Worm (Caenorhabditis elegans): ENCODE measurements around the gene C35B1.3.
"Not testable (repeated sequence)": the region's sequence is repeated elsewhere in the genome, so short reads cannot be mapped to it uniquely, and the experiment has no call there.

C35B1.3 gene

DNA sequence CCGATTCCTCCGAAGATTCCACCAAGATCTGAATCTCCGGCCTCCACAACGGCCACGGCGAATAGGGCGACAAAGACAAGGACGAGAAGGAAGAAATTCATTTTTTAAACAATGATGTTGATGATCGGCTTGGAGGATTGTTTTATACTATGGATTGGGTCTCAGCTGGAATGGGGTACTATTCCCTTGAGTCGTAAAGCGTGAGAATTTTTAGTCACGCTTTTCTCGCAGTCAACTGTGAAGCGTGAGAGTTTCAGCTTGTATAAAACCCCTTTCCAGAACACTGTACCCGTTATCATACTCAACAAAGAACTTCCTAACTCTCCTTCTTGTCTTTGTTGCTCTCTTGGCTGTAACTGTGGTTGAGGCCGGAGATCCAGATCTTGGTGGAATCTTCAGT lies 33.6 kb downstream of the C35B1.3 start, which contains the start of gene F49F1.15:
F49F1.15 (minus strand) TSS at position 101 of the 400 bp plus-strand sequence.
- no peak for TF ChIP-seq unc-62 (GFP tag; optimal IDR thresholded peaks at IDR 0.05)

DNA sequence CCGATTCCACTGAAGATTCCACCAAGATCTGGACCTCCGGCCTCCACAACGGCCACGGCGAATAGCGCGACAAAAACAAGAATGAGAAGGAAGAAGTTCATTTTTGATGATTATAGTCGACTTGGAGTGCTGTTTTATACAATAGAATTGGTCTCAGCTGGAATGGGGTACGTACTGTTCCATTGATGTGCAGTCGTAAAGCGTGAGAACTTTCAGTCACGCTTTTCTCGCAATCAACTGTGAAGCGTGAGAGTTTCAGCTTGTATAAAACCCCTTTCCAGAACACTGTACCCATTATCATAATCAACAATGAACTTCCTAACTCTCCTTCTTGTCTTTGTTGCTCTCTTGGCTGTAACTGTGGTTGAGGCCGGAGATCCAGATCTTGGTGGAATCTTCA lies 34.7 kb downstream of the C35B1.3 start, which contains the start of the genes F49F1.4 and F49F1.2:
F49F1.4 (minus strand) TSS at position 101 of the 400 bp plus-strand sequence.
F49F1.2 (plus strand) TSS at position 310 of the 400 bp plus-strand sequence.
- TF ChIP-seq unc-62 (GFP tag; optimal IDR thresholded peaks at IDR 0.05): no peak

DNA sequence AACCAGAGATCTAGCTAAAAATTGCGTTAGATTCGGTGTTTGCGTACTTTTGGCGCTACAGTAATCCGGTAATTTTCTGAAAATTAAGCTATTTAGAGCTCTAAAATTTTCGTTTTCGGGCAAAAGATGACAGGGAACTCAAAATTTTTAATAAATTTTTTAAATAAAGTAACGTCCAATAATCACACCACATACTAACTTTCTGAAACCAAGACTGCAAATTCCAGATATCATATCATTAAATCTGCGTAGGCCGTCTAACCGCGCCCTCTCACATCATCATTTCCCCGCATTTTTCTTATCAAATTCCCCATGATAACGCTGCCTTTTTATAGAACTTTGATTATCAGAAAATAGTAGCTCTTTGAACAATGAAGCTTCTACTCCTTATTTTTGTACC lies 36.5 kb downstream of the C35B1.3 start, which contains the start of gene drd-50:
drd-50 (plus strand) TSS at position 301 of the 400 bp plus-strand sequence.
- TF ChIP-seq unc-62 (GFP tag; optimal IDR thresholded peaks at IDR 0.05): no peak

DNA sequence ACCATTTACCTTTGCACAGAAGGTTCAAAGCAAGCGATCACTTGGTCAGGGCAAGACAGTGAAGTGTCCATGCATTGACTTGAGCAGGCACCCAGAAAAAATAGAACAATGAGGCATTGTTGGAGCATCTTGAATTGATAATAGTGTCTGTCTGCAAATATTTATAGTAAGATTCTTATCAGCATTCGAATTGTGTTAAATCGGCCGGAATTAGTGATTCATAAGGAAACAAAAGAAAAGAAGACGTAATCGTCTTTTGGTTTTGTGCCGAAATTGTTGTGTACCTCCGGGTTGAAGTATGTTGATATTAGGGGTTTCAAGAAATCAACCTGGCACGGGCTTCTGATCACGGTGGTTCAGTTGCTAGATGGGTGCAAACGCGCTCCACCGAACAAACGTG lies 39.3 kb downstream of the C35B1.3 start, which contains the start of gene F49F1.5:
F49F1.5 (minus strand) TSS at position 153 of the 400 bp plus-strand sequence.
- no peak for TF ChIP-seq unc-62 (GFP tag; optimal IDR thresholded peaks at IDR 0.05)

DNA sequence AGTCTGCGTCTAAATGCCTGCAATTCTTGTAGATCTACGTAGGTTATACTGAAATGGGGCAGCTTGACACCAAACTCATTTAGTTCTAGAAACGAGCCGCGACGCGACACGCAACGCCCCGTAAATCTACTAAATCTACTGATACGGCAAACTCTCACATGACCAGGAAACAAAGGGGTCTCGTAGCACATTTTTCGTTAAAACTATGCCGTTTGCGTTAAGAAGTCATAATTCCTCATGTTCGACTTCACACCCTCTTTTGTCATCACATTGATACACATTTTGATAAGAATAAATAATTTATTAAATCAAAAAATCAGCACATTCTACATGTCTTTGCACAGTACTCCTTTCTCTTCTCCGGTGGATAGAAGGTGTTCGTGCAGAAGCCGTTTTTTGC lies 40.1 kb downstream of the C35B1.3 start:
- no peak for TF ChIP-seq unc-62 (GFP tag; optimal IDR thresholded peaks at IDR 0.05)

DNA sequence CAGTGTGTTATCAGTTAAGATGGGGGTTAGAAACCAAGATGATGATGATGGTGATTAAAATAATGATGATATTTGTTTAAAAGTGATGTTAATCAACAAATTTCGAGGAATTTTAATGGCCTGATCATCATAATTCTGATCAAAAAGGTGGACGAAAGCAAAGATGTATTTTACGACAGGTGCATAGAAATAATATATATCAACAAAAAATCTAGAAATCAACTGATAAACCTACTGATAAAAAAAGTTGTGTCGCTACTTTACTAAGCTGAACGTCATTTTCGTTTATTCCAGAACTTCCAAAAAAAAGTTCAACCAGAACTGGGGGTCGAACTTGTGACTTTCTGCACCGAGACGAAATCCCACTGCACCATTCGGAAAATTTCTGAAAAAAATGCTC lies 42.1 kb downstream of the C35B1.3 start, which contains the start of gene mul-1:
mul-1 (minus strand) TSS at position 84 of the 400 bp plus-strand sequence.
- TF ChIP-seq unc-62 (GFP tag; optimal IDR thresholded peaks at IDR 0.05): no peak

DNA sequence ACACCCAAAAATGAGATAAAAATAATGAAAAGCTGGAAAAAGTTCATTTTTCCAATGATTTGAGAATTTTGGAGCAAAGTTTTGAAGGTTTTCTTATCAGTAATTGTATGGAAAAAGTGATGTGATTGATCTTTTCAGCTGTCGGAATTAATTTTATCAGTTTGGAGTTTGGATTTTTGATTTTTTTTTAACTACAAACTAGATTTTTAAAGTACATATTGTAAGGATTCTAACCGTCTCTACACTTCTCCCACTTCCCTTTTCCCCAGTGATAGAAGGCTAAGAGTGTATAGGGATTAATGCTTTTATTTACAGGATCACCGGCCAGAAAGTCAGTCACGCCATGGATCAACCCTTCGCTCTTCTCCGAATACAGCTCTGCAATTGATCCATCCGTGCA lies 44.7 kb downstream of the C35B1.3 start, which contains the start of gene F49F1.7:
F49F1.7 (minus strand) TSS at position 101 of the 400 bp plus-strand sequence.
- TF ChIP-seq unc-62 (GFP tag; optimal IDR thresholded peaks at IDR 0.05): not testable (repeated sequence)

Measured in whole organism, dauer.